Worm (Caenorhabditis elegans) whole organism, L1 larva: ENCODE data around the gene pot-3.

Experiments used
- ceh-82 ChIP-seq, 3 experiments: fragments of 150-350 bp in 1 of 3; sonication (generic microtip) in 2 of 3; optimal IDR thresholded peaks; 2 replicates each; lab custom pipeline; 2014 to 2017; ENCODE audit warnings: missing biosample characterization in 3 of 3, missing genetic modification characterization in 3 of 3
- hlh-4 ChIP-seq: sonication (generic microtip); optimal IDR thresholded peaks from 2 replicates; lab custom pipeline; 2016; ENCODE audit warnings: mild to moderate bottlenecking, missing genetic modification characterization, missing compliant biosample characterization
- jun-1 ChIP-seq: fragments of 150-350 bp; optimal IDR thresholded peaks from 2 replicates; lab custom pipeline; 2014; ENCODE audit warnings: missing biosample characterization, missing genetic modification reagents, missing genetic modification characterization
- lin-13 ChIP-seq: fragments of 150-350 bp; optimal IDR thresholded peaks from 2 replicates; lab custom pipeline; 2014; ENCODE audit warnings: missing biosample characterization, missing genetic modification reagents, missing genetic modification characterization
- lin-39 ChIP-seq: fragments of 150-350 bp; optimal IDR thresholded peaks from 2 replicates; lab custom pipeline; 2014; ENCODE audit warnings: missing biosample characterization, missing genetic modification reagents, missing genetic modification characterization
- nhr-11 ChIP-seq: fragments of 150-350 bp; optimal IDR thresholded peaks from 2 replicates; lab custom pipeline; 2014; ENCODE audit warnings: missing biosample characterization, missing genetic modification characterization
- rnt-1 ChIP-seq: sonication (generic microtip); optimal IDR thresholded peaks from 2 replicates; lab custom pipeline; 2016; ENCODE audit warnings: mild to moderate bottlenecking, missing genetic modification characterization, moderate library complexity, missing compliant biosample characterization
- unc-62 ChIP-seq: fragments of 150-350 bp; optimal IDR thresholded peaks from 2 replicates; lab custom pipeline; 2014; ENCODE audit warnings: missing biosample characterization, missing genetic modification reagents, missing genetic modification characterization
- zag-1 ChIP-seq: fragments of 150-350 bp; optimal IDR thresholded peaks from 2 replicates; lab custom pipeline; 2014; ENCODE audit warnings: missing biosample characterization, missing genetic modification characterization

DNA sequence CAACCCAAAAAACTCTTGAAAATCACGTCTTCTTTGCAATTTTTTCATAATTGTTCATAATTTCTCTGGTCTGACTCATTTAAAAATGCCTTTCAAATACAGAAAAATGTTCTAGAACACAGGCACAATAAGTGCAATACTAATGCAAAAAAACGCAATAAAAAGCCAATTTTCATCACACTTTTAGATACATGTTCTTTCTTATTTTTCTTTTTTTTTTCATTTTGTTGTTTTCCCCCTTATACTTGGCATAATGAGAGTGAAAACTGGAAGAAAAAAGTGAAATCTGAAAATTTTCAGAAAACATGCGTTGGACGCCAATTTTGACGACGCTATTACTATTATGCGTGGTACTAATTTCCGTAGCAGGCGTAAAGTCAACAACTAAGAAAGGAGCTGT, 36.1 kb upstream of the pot-3 start, which contains the start of gene tyr-2:
- no peak for TF ChIP-seq unc-62
- no peak for TF ChIP-seq lin-13
- TF ChIP-seq lin-39 (tag; lab: Kevin White, UChicago): no peak
- no peak for TF ChIP-seq ceh-82 (tag; optimal IDR thresholded peaks at IDR 0.05; lab: Kevin White, UChicago)
- no peak for TF ChIP-seq hlh-4 (tag; lab: Kevin White, UChicago)
- TF ChIP-seq nhr-11 (tag; lab: Kevin White, UChicago): no peak
- TF ChIP-seq zag-1 (tag; lab: Kevin White, UChicago): no peak
- TF ChIP-seq jun-1 (tag; lab: Kevin White, UChicago): no peak
- no peak for TF ChIP-seq rnt-1
